Worm (Caenorhabditis elegans) whole organism, L2 larva: ENCODE measurements around the gene Y46G5A.39.
A peak's percentile ranks its signal among the peaks of the same experiment; 100 is the strongest.

Source experiments
- ZK546.5 ChIP-seq: sonication (generic microtip); optimal IDR thresholded peaks from 2 replicates; lab custom pipeline; 2017; ENCODE audit warnings: missing biosample characterization, missing genetic modification characterization
- ama-1 ChIP-seq: fragments of 150-350 bp; optimal IDR thresholded peaks from 2 replicates; lab custom pipeline; 2018; ENCODE audit warnings: inconsistent platforms
- ceh-82 ChIP-seq: fragments of 150-350 bp; optimal IDR thresholded peaks from 2 replicates; lab custom pipeline; 2014; ENCODE audit warnings: missing biosample characterization, missing genetic modification characterization
- dmd-4 ChIP-seq: sonication (generic microtip); optimal IDR thresholded peaks from 2 replicates; lab custom pipeline; 2017; ENCODE audit warnings: missing biosample characterization, missing genetic modification characterization
- elt-3 ChIP-seq: sonication (generic microtip); optimal IDR thresholded peaks from 2 replicates; lab custom pipeline; 2017; ENCODE audit warnings: missing biosample characterization, missing genetic modification characterization
- fos-1 ChIP-seq: fragments of 150-350 bp; optimal IDR thresholded peaks from 2 replicates; lab custom pipeline; 2014; ENCODE audit warnings: missing biosample characterization, missing genetic modification characterization
- lin-39 ChIP-seq: fragments of 150-350 bp; optimal IDR thresholded peaks from 2 replicates; lab custom pipeline; 2014; ENCODE audit warnings: missing biosample characterization, missing genetic modification reagents, missing genetic modification characterization
- mbf-1 ChIP-seq: sonication (generic microtip); optimal IDR thresholded peaks from 2 replicates; lab custom pipeline; 2017; ENCODE audit warnings: missing biosample characterization, missing genetic modification characterization
- nhr-237 ChIP-seq: fragments of 150-350 bp; optimal IDR thresholded peaks from 2 replicates; lab custom pipeline; 2014; ENCODE audit warnings: missing biosample characterization, missing genetic modification characterization
- nhr-25 ChIP-seq: fragments of 150-350 bp; sonication (generic microtip); optimal IDR thresholded peaks from 3 replicates; lab custom pipeline; 2014; ENCODE audit warnings: missing biosample characterization, missing genetic modification characterization
- snpc-4 ChIP-seq: fragments of 150-350 bp; optimal IDR thresholded peaks from 2 replicates; lab custom pipeline; 2014; ENCODE audit warnings: missing biosample characterization, missing genetic modification characterization
- unc-39 ChIP-seq: fragments of 150-350 bp; optimal IDR thresholded peaks from 2 replicates; lab custom pipeline; 2014; ENCODE audit warnings: missing biosample characterization, missing genetic modification characterization
- unc-62 ChIP-seq: fragments of 150-350 bp; optimal IDR thresholded peaks from 2 replicates; lab custom pipeline; 2014; ENCODE audit warnings: missing biosample characterization, missing genetic modification reagents, missing genetic modification characterization

ce11 chrII:12798814-12799213, 45.2 kb upstream of the Y46G5A.39 start:
- TF ChIP-seq unc-39 (tag; lab: Kevin White, UChicago) (no peak), unc-62 (no peak), elt-3 (tag; lab: Kevin White, UChicago) (no peak), mbf-1 (no peak), snpc-4 (tag; lab: Kevin White, UChicago) (no peak), ZK546.5 (tag; lab: Kevin White, UChicago) (no peak), lin-39 (tag; lab: Kevin White, UChicago) (no peak), nhr-25 (tag; lab: Kevin White, UChicago) (peak; percentile 91), ceh-82 (no peak), fos-1 (tag; lab: Kevin White, UChicago) (peak; percentile 53), dmd-4 (tag; lab: Kevin White, UChicago) (no peak), ama-1 (no peak), nhr-237 (peak; percentile 2)
